Fruit fly (Drosophila melanogaster): Measurements from ENCODE around the gene Hmx.

Gene Hmx

DNA sequence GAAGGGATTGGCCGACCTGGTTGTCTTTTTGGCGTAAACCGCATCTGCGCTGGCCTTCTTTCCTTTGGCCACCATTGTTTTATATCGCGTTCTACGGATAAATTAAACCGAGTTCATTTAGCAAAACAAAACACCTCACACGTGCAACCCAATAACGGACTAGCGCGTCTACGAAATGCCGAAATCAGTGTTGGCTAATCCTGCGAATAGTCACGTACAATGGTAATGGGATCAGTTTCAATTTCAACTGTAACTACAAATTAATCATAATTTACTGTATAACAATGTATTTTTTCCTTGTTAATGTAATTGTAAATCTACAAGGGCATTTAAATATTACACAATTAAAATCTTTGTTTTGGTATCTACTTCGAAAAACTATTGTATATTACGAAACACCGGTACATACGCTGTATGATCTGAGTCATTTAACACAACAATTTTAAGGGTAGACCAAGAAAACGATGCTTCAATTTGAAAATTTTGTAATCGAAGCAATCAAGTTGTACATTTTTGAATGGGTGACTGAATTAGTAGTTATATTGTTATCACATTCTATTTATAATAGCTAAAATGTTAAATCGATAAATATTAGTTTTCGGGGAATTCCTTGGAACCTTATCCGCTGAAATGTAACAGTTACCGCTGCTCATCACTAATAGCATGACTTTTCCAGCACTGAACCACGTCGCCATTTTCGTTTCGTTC is 18.8 kb upstream of the Hmx start, which contains the start of gene SF1 (continued):
- no peak for TF ChIP-seq dan (GFP tag; IDR thresholded peaks at IDR 0.05)
- TF ChIP-seq Mes4 (GFP tag; optimal IDR thresholded peaks at IDR 0.05) = no peak
- no peak for TF ChIP-seq Nf-YB (GFP tag; optimal IDR thresholded peaks at IDR 0.05)
- no peak for TF ChIP-seq en (GFP tag; optimal IDR thresholded peaks at IDR 0.05)
- TF ChIP-seq zfh2 (GFP tag; optimal IDR thresholded peaks at IDR 0.05) = peak; percentile 59
- no peak for TF ChIP-seq CG11695 (GFP tag; IDR thresholded peaks at IDR 0.05)
- no peak for TF ChIP-seq Bteb2 (GFP tag; optimal IDR thresholded peaks at IDR 0.05)
- TF ChIP-seq Asciz (GFP tag; optimal IDR thresholded peaks at IDR 0.05) = no peak
- TF ChIP-seq PHDP (tag; optimal IDR thresholded peaks at IDR 0.05) = no peak
- 0 out of 2 replicates have a peak, but pooled peaks have one; percentile 8 for TF ChIP-seq CG4730 (GFP tag; IDR thresholded peaks at IDR 0.05)
- no peak for TF ChIP-seq Ada2b (GFP tag; IDR thresholded peaks at IDR 0.05)
- TF ChIP-seq CG7987 (GFP tag; optimal IDR thresholded peaks at IDR 0.05) = no peak
- TF ChIP-seq klu (GFP tag; IDR thresholded peaks at IDR 0.05) = peak; percentile 40; the same call in 1 of the 2 replicates
- TF ChIP-seq CG14441 (GFP tag; IDR thresholded peaks at IDR 0.05) = no peak
- TF ChIP-seq Hr39 (optimal IDR thresholded peaks at IDR 0.05) = no peak
- TF ChIP-seq ase (GFP tag; IDR thresholded peaks at IDR 0.05) = no peak
- TF ChIP-seq CG2889 (GFP tag; IDR thresholded peaks at IDR 0.05) = no peak
- no peak for TF ChIP-seq NC2β (GFP tag; optimal IDR thresholded peaks at IDR 0.05)
- no peak for TF ChIP-seq CG8478 (optimal IDR thresholded peaks at IDR 0.05)
- TF ChIP-seq Camta (GFP tag; optimal IDR thresholded peaks at IDR 0.05) = no peak
- no peak for TF ChIP-seq Side (GFP tag; optimal IDR thresholded peaks at IDR 0.05)
- no peak for TF ChIP-seq Doc3 (GFP tag; IDR thresholded peaks at IDR 0.05; ENCODE audit: partially characterized antibody)
- peak; percentile 14 for TF ChIP-seq CG13624 (GFP tag; optimal IDR thresholded peaks at IDR 0.05)
- TF ChIP-seq jing (GFP tag; optimal IDR thresholded peaks at IDR 0.05) = no peak
- TF ChIP-seq rib (GFP tag; IDR thresholded peaks at IDR 0.05) = no peak
- TF ChIP-seq CG10462 (GFP tag; optimal IDR thresholded peaks at IDR 0.05) = peak; percentile 3
- TF ChIP-seq CG16779 (GFP tag; IDR thresholded peaks at IDR 0.05) = no peak
- TF ChIP-seq CG16815 (GFP tag; optimal IDR thresholded peaks at IDR 0.05) = peak; percentile 62
- no peak for TF ChIP-seq tgo (GFP tag; IDR thresholded peaks at IDR 0.05)
- TF ChIP-seq Dek (tag; optimal IDR thresholded peaks at IDR 0.05) = no peak
- TF ChIP-seq Six4 (GFP tag; optimal IDR thresholded peaks at IDR 0.05) = peak; percentile 21
- peak; percentile 19 for TF ChIP-seq CG2116 (GFP tag; optimal IDR thresholded peaks at IDR 0.05)
- TF ChIP-seq row (GFP tag; IDR thresholded peaks at IDR 0.05) = peak; percentile 80
- TF ChIP-seq usp (GFP tag; optimal IDR thresholded peaks at IDR 0.05) = no peak
- TF ChIP-seq p53 (GFP tag; optimal IDR thresholded peaks at IDR 0.05) = no peak
- TF ChIP-seq gcm (GFP tag; optimal IDR thresholded peaks at IDR 0.05) = no peak
- TF ChIP-seq CG13123 (GFP tag; optimal IDR thresholded peaks at IDR 0.05) = no peak
- TF ChIP-seq Tbp (GFP tag; optimal IDR thresholded peaks at IDR 0.05) = peak; percentile 24
- TF ChIP-seq dpn (GFP tag; optimal IDR thresholded peaks at IDR 0.05) = peak; percentile 21 to 28
- no peak for TF ChIP-seq CG7928 (GFP tag; optimal IDR thresholded peaks at IDR 0.05)
- TF ChIP-seq Awh (GFP tag; IDR thresholded peaks at IDR 0.05) = no peak
- no peak for TF ChIP-seq Blimp-1 (GFP tag; optimal IDR thresholded peaks at IDR 0.05)
- TF ChIP-seq CG33213 (GFP tag; optimal IDR thresholded peaks at IDR 0.05) = peak; percentile 19
- no peak for TF ChIP-seq pros (GFP tag; optimal IDR thresholded peaks at IDR 0.05)
- TF ChIP-seq danr (GFP tag; IDR thresholded peaks at IDR 0.05) = no peak
- no peak for TF ChIP-seq inv (GFP tag; IDR thresholded peaks at IDR 0.05; ENCODE audit: partially characterized antibody)
- TF ChIP-seq CG1832 (GFP tag; optimal IDR thresholded peaks at IDR 0.05) = no peak
- TF ChIP-seq CG11093 (GFP tag; IDR thresholded peaks at IDR 0.05) = no peak
- no peak for TF ChIP-seq CG12299 (tag; optimal IDR thresholded peaks at IDR 0.05)
- no peak for TF ChIP-seq Opbp (GFP tag; IDR thresholded peaks at IDR 0.05; ENCODE audit: partially characterized antibody)
- no peak for TF ChIP-seq CG11696 (GFP tag; IDR thresholded peaks at IDR 0.05)
- peak; percentile 36 for TF ChIP-seq CG2712 (tag; optimal IDR thresholded peaks at IDR 0.05)
